Worm (Caenorhabditis elegans): ENCODE data around the gene taf-2.

- no peak for TF ChIP-seq unc-42 (tag; optimal IDR thresholded peaks at IDR 0.05)
- TF ChIP-seq F13H6.1 (tag; optimal IDR thresholded peaks at IDR 0.05) = no peak
- no peak for TF ChIP-seq nhr-11 (tag; optimal IDR thresholded peaks at IDR 0.05)
- no peak for TF ChIP-seq ceh-9 (tag; optimal IDR thresholded peaks at IDR 0.05)
- no peak for TF ChIP-seq nfya-1 (tag; optimal IDR thresholded peaks at IDR 0.05)
- TF ChIP-seq fkh-10 (GFP tag; optimal IDR thresholded peaks at IDR 0.05) = no peak
- no peak for TF ChIP-seq pqm-1 (tag; optimal IDR thresholded peaks at IDR 0.05)
- no peak for TF ChIP-seq ceh-34 (tag; optimal IDR thresholded peaks at IDR 0.05)
- TF ChIP-seq hlh-8 (tag; optimal IDR thresholded peaks at IDR 0.05) = no peak
These were observed 14.7 kb downstream of the taf-2 start for ce11 chrIV:3578667-3579066.
